Fruit fly (Drosophila melanogaster) whole organism, adult: ENCODE measurements around the gene CG7408.
"Not testable (repeated sequence)": the region's sequence is repeated elsewhere in the genome, so short reads cannot be mapped to it uniquely, and the experiment has no call there.

Experiments
- CG11617 ChIP-seq: fragments of 200-800 bp; sonication (Bioruptor generic); optimal IDR thresholded peaks from 2 replicates; lab custom pipeline; 2017; ENCODE audit warnings: mild to moderate bottlenecking, missing biosample characterization, missing genetic modification reagents, missing genetic modification characterization
- CG12768 ChIP-seq: fragments of 200-800 bp; sonication (Bioruptor generic); optimal IDR thresholded peaks from 2 replicates; lab custom pipeline; 2017; ENCODE audit warnings: missing biosample characterization, missing genetic modification characterization, mild to moderate bottlenecking, moderate library complexity, missing genetic modification reagents
- CG14711 ChIP-seq: fragments of 200-800 bp; sonication (Bioruptor generic); optimal IDR thresholded peaks from 2 replicates; lab custom pipeline; 2018; ENCODE audit warnings: missing biosample characterization, mild to moderate bottlenecking, missing genetic modification characterization, moderate library complexity
- CG1620 ChIP-seq: fragments of 200-800 bp; sonication (Bioruptor generic); optimal IDR thresholded peaks from 2 replicates; lab custom pipeline; 2016; ENCODE audit warnings: missing biosample characterization, missing genetic modification characterization
- CG33017 ChIP-seq: fragments of 200-800 bp; sonication (Bioruptor generic); optimal IDR thresholded peaks from 2 replicates; lab custom pipeline; 2018; ENCODE audit warnings: missing biosample characterization, mild to moderate bottlenecking, missing genetic modification characterization, moderate library complexity
- CG5204 ChIP-seq: fragments of 200-800 bp; sonication (Bioruptor generic); optimal IDR thresholded peaks from 2 replicates; lab custom pipeline; 2016; ENCODE audit warnings: missing biosample characterization, missing genetic modification characterization
- CG7045 ChIP-seq: fragments of 200-800 bp; sonication (Bioruptor generic); optimal IDR thresholded peaks from 2 replicates; lab custom pipeline; 2017; ENCODE audit warnings: missing biosample characterization, mild to moderate bottlenecking, missing genetic modification characterization
- CG7101 ChIP-seq: fragments of 200-800 bp; sonication (Bioruptor generic); optimal IDR thresholded peaks from 2 replicates; lab custom pipeline; 2018; ENCODE audit warnings: missing biosample characterization, mild to moderate bottlenecking, missing genetic modification characterization, moderate library complexity
- Clk ChIP-seq: fragments of 200-800 bp; sonication (Bioruptor generic); optimal IDR thresholded peaks from 2 replicates; lab custom pipeline; 2017; ENCODE audit warnings: missing biosample characterization, missing genetic modification characterization
- Crg-1 ChIP-seq: fragments of 200-800 bp; sonication (Bioruptor generic); optimal IDR thresholded peaks from 2 replicates; lab custom pipeline; 2016; ENCODE audit warnings: missing biosample characterization, missing genetic modification characterization
- Hr96 ChIP-seq: fragments of 200-800 bp; sonication (Bioruptor generic); optimal IDR thresholded peaks from 2 replicates; lab custom pipeline; 2016; ENCODE audit warnings: missing biosample characterization, missing genetic modification characterization
- Mnt ChIP-seq: fragments of 200-800 bp; sonication (Bioruptor generic); optimal IDR thresholded peaks from 2 replicates; lab custom pipeline; 2016; ENCODE audit warnings: missing biosample characterization, mild to moderate bottlenecking, missing genetic modification characterization
- bab1 ChIP-seq: fragments of 200-800 bp; sonication (Bioruptor generic); optimal IDR thresholded peaks from 3 replicates; lab custom pipeline; 2019; ENCODE audit warnings: missing biosample characterization, mild to moderate bottlenecking, missing genetic modification characterization, moderate library complexity
- cic ChIP-seq: fragments of 200-800 bp; sonication (Bioruptor generic); optimal IDR thresholded peaks from 2 replicates; lab custom pipeline; 2017; ENCODE audit warnings: missing biosample characterization, mild to moderate bottlenecking, missing genetic modification characterization, moderate library complexity
- cnc ChIP-seq, 2 experiments: fragments of >200 bp; optimal IDR thresholded peaks; 2 replicates each; lab custom pipeline; 2017
- kay ChIP-seq: fragments of 200-800 bp; sonication (Bioruptor generic); peaks from one replicate; lab custom pipeline; 2016; ENCODE audit warnings: missing biosample characterization, missing genetic modification characterization, borderline replicate concordance
- ovo ChIP-seq: fragments of 200-800 bp; sonication (Bioruptor generic); optimal IDR thresholded peaks from 2 replicates; lab custom pipeline; 2016; ENCODE audit warnings: missing biosample characterization, missing genetic modification characterization
- pad ChIP-seq: fragments of 200-800 bp; sonication (Bioruptor generic); optimal IDR thresholded peaks from 3 replicates; lab custom pipeline; 2017; ENCODE audit warnings: missing biosample characterization, missing genetic modification characterization, mild to moderate bottlenecking, moderate library complexity, missing genetic modification reagents
- tj ChIP-seq: fragments of 200-800 bp; sonication (Bioruptor generic); optimal IDR thresholded peaks from 3 replicates; lab custom pipeline; 2017; ENCODE audit warnings: missing biosample characterization, mild to moderate bottlenecking, missing genetic modification characterization, moderate library complexity
- toe ChIP-seq: fragments of 200-800 bp; sonication (Bioruptor generic); optimal IDR thresholded peaks from 2 replicates; lab custom pipeline; 2016; ENCODE audit warnings: missing biosample characterization, missing genetic modification characterization

The CG7408 gene

DNA sequence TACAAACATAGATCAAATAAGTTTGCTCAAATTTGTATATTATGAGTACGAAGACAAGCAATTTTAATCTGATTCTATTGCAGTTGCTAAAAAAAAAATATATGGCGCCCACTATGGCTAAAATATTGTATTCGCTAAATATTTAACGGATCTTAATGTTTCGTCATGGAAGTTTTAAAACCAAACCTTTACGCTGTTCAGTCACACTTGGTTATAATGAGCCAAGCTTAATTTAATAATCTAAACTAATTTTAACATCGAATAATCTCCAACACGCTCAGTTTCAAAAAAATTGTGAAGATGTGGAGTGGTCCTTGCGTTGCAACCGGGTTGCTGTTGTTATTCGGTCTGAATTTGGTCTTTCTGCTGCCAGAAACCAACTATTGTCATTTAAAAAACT lies 20.7 kb upstream of the CG7408 start, which contains the start of gene CG34002:
Gene CG34002, plus strand, starts transcription at position 301 of the 400 bp plus-strand sequence.
- TF ChIP-seq bab1 (GFP tag; lab: Kevin White, UChicago); CG33017 (tag; lab: Kevin White, UChicago); CG12768 (GFP tag; lab: Kevin White, UChicago): not testable (repeated sequence)

DNA sequence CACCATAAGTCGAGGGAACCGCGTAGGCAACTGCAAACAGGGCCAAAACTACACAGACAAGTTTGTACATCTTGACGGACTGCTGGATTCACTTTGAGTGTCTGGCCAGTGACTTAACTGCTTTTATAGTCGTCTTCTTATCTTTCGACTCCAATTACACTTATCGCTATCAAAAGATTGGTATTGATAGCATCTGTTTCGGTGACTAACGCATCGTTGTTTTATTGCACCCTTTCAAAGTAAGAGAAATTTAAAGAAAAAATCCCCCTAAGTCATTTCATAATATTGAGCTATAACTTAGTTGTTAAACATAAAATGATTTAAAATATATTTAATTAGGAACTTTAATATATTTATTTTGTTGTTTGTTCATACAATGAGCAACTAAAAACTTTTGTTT lies 5.4 kb downstream of the CG7408 start, which contains the start of gene CG5506:
Gene CG5506, minus strand, starts transcription at position 101 of the 400 bp plus-strand sequence.
- TF ChIP-seq Hr96 (GFP tag; lab: Kevin White, UChicago) (no peak), CG33017 (tag; lab: Kevin White, UChicago) (no peak), Mnt (GFP tag; lab: Kevin White, UChicago) (no peak), CG14711 (no peak), kay (GFP tag; lab: Kevin White, UChicago) (no peak), bab1 (GFP tag; lab: Kevin White, UChicago) (no peak), tj (GFP tag; lab: Kevin White, UChicago) (no peak), cic (GFP tag; lab: Kevin White, UChicago) (no peak), Clk (no peak), CG7045 (GFP tag; lab: Kevin White, UChicago) (no peak), CG12768 (GFP tag; lab: Kevin White, UChicago) (no peak)

DNA sequence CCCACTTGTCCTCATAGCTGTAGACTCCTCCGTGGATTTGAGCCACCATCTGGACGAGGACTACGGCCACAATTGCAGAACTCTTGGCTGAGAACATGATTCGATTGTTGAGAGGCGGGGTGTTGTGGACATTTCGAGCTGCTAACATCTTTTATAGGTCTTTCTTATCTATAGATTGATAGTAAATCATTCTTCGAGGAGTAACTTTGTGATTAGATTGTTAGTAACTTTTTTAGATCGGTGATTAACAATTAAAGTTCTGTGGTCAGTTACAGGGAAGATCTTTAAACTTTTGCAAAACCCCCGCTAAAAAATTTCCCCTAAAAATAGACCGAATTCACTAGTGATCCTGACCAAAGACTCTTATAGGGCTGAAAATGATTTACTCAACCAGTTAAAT lies 7.6 kb downstream of the CG7408 start, which contains the start of gene CG16775:
Gene CG16775, minus strand, starts transcription at position 101 of the 400 bp plus-strand sequence.
- TF ChIP-seq CG14711 (no peak), CG12768 (GFP tag; lab: Kevin White, UChicago) (no peak), CG5204 (GFP tag; lab: Kevin White, UChicago) (no peak), bab1 (GFP tag; lab: Kevin White, UChicago) (no peak), CG7045 (GFP tag; lab: Kevin White, UChicago) (no peak), toe (GFP tag; lab: Kevin White, UChicago) (no peak), ovo (GFP tag; lab: Kevin White, UChicago) (no peak), CG1620 (GFP tag; lab: Kevin White, UChicago) (no peak), Clk (no peak)

DNA sequence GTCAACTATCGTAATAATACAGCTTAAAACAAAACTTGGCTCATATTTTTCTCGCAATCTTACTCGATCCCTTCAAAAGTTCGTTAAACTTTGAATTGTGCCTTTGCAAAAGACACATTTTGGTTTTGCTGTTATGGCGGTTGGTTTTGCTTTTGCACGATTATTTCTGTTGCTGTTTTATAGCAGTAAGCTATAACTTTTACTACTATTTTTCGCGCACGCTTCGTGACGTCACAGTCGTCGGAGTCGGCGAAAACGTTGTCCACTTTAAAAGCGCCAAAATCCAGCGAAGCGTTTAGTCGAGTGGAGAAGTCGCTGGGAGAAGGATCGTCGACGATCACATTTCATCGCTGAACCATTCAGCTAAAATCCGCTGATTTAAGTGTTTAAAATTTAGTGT lies 8.5 kb downstream of the CG7408 start, which contains the start of gene CG7402:
Gene CG7402, plus strand, starts transcription at position 313 of the 400 bp plus-strand sequence.
- TF ChIP-seq bab1 (GFP tag; lab: Kevin White, UChicago) (no peak), Crg-1 (GFP tag; lab: Kevin White, UChicago) (no peak), Hr96 (GFP tag; lab: Kevin White, UChicago) (no peak), CG1620 (GFP tag; lab: Kevin White, UChicago) (no peak), kay (GFP tag; lab: Kevin White, UChicago) (no peak), CG7101 (tag; lab: Kevin White, UChicago) (no peak), CG7045 (GFP tag; lab: Kevin White, UChicago) (no peak), Clk (no peak), Mnt (GFP tag; lab: Kevin White, UChicago) (no peak), CG5204 (GFP tag; lab: Kevin White, UChicago) (no peak), toe (GFP tag; lab: Kevin White, UChicago) (no peak)

DNA sequence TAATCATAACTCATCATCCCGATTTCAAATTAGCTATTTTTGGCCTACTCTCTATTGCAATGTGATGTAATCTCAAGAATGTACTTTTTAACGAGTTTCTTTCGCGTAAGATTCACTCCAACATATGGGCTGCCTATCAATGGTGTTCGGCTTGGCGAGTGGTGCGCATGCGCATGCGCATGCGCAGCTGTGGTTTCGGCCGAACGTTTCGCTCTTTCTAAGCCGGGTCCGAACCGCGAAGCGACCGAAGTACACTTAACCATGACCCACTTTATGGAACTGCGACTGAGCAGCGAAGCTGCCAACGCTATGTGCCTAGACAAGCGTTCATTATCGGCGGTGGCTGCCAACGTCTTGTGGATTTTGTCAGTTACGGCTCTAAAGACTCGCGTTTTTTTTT lies 14.8 kb downstream of the CG7408 start:
- TF ChIP-seq cic (GFP tag; lab: Kevin White, UChicago) (no peak), CG7101 (tag; lab: Kevin White, UChicago) (no peak), bab1 (GFP tag; lab: Kevin White, UChicago) (no peak), CG33017 (tag; lab: Kevin White, UChicago) (no peak), Hr96 (GFP tag; lab: Kevin White, UChicago) (no peak), toe (GFP tag; lab: Kevin White, UChicago) (no peak), CG1620 (GFP tag; lab: Kevin White, UChicago) (no peak), cnc (optimal IDR thresholded peaks at IDR 0.05; lab: Kevin White, UChicago) (no peak), Crg-1 (GFP tag; lab: Kevin White, UChicago) (no peak), ovo (GFP tag; lab: Kevin White, UChicago) (no peak), pad (no peak), CG11617 (GFP tag; lab: Kevin White, UChicago) (no peak), Mnt (GFP tag; lab: Kevin White, UChicago) (no peak), CG5204 (GFP tag; lab: Kevin White, UChicago) (no peak), kay (GFP tag; lab: Kevin White, UChicago) (no peak), CG12768 (GFP tag; lab: Kevin White, UChicago) (no peak)

DNA sequence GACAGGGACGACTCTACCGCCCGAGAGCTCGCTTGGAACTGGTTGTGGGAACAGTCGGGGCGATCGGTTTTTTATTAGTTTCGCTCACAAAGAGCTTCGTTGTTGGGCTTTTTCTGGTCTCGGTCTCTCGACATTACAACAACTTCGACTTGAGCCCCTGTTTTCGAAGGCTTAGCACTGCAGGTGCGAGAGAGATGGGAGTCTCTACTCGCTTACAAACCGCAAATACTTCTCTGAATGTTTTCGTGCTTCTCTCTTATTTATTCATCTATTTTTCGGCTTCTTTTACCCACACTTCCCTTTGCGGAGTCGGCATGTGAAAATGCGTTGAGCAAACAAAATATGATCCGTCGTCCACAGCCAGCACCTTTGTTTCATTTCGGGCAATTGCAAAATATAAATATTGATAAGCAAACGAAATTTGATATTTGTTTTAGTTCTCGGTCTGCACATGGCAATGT lies 16.9 kb downstream of the CG7408 start, which contains the start of gene Tsp74F:
Gene Tsp74F, minus strand, starts transcription at position 48 of the 461 bp plus-strand sequence.
- TF ChIP-seq ovo (GFP tag; lab: Kevin White, UChicago) (no peak), CG1620 (GFP tag; lab: Kevin White, UChicago) (no peak), CG33017 (tag; lab: Kevin White, UChicago) (no peak), bab1 (GFP tag; lab: Kevin White, UChicago) (no peak), tj (GFP tag; lab: Kevin White, UChicago) (peak; percentile 99), CG12768 (GFP tag; lab: Kevin White, UChicago) (no peak), toe (GFP tag; lab: Kevin White, UChicago) (no peak), Clk (no peak), pad (peak; percentile 94), CG14711 (no peak), CG7045 (GFP tag; lab: Kevin White, UChicago) (no peak)
